Fruit fly (Drosophila melanogaster): ENCODE data around the gene Saf-B.

The Saf-B gene

DNA sequence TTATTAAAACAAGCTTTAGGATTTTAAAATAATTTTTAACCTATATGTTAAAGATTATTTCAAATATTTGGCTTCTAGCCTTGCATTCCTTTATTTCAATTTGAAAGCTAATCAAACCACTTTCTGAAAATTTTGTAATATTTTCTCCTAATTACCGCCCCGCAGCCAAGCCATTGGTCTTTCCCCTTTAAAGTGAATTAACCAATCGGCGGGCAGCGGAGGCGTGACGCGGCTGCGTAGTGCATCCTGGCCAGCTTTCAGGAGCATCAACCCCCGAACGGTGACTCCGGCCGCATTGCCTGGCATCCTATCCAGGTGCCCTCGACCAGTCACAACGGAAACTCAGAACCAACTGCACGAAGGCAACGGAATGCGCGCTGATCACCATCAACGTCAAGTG is 29.5 kb upstream of the Saf-B start, which contains the start of gene Ets96B:
Gene Ets96B (plus strand): TSS at position 321 of the 400 bp plus-strand sequence.
- TF ChIP-seq CG9705 (GFP tag; optimal IDR thresholded peaks at IDR 0.05) (no peak), Jra (GFP tag; optimal IDR thresholded peaks at IDR 0.05) (no peak), usp (GFP tag; optimal IDR thresholded peaks at IDR 0.05) (no peak), ey (GFP tag; optimal IDR thresholded peaks at IDR 0.05) (no peak)

DNA sequence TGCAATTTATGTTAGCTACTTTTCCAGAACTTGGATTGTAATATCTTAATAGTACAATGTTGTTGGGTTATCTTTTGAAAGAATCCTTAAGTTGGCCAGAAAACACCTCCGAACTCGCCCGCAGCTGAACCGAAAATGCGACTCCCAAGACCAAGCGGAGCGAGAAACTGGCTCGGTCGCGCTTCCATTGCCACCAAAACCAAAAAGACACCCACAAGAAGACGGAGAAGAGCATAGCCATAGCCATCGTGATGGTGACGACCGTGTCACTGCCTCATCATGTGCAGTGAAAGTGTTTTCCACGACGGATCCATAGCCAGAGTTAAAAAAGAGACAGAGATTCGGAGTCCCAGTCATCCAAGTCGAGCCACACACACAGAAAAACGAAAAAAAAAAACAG is 27.2 kb upstream of the Saf-B start, which contains the start of gene CG13634:
Gene CG13634 (minus strand): TSS at position 101 of the 400 bp plus-strand sequence.
- TF ChIP-seq h (GFP tag; optimal IDR thresholded peaks at IDR 0.05), result no peak
- no peak for TF ChIP-seq dl (GFP tag; optimal IDR thresholded peaks at IDR 0.05; ENCODE audit: insufficient read depth in 1 of 2, partially characterized antibody in 2 of 2)
- no peak for TF ChIP-seq Mio (GFP tag; optimal IDR thresholded peaks at IDR 0.05)
- TF ChIP-seq dsf (GFP tag; optimal IDR thresholded peaks at IDR 0.05; ENCODE audit: borderline replicate concordance), result no peak
- no peak for TF ChIP-seq usp (GFP tag; optimal IDR thresholded peaks at IDR 0.05)
- no peak for TF ChIP-seq Abd-B (GFP tag; optimal IDR thresholded peaks at IDR 0.05)
- no peak for TF ChIP-seq sage (GFP tag; optimal IDR thresholded peaks at IDR 0.05)
- TF ChIP-seq pan (optimal IDR thresholded peaks at IDR 0.05), result no peak
- no peak for TF ChIP-seq Dfd (GFP tag; optimal IDR thresholded peaks at IDR 0.05)
- TF ChIP-seq OdsH (GFP tag; optimal IDR thresholded peaks at IDR 0.05), result no peak
- TF ChIP-seq br (GFP tag; optimal IDR thresholded peaks at IDR 0.05), result no peak
- no peak for TF ChIP-seq Rel (GFP tag; optimal IDR thresholded peaks at IDR 0.05)
- no peak for TF ChIP-seq Rel (tag; optimal IDR thresholded peaks at IDR 0.05)
- TF ChIP-seq Hnf4 (GFP tag; optimal IDR thresholded peaks at IDR 0.05), result no peak
- TF ChIP-seq lola (GFP tag; optimal IDR thresholded peaks at IDR 0.05), result no peak
- no peak for TF ChIP-seq brk (GFP tag; optimal IDR thresholded peaks at IDR 0.05)

DNA sequence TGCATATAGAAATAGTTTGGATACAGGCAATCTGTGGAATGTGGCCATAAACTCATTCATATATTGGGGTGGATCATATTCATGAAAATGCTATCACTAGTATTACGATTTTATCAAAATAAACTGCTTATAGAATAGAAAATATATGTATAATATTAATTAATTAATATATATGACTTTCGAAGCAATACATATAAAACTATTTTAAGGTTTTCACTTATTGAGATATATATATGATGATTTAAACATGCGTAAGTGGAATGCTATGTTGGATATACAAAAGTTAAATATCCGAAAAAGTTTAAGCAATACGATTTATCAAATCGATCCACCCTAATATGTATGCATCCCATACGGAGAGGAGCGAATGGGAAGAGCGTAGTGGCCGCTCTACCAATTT is 18.7 kb upstream of the Saf-B start:
- TF ChIP-seq Jra (GFP tag; optimal IDR thresholded peaks at IDR 0.05) (no peak), N (GFP tag; optimal IDR thresholded peaks at IDR 0.05) (no peak), sv (GFP tag; optimal IDR thresholded peaks at IDR 0.05) (no peak), h (GFP tag; optimal IDR thresholded peaks at IDR 0.05) (no peak), tai (GFP tag; optimal IDR thresholded peaks at IDR 0.05) (no peak), Mio (GFP tag; optimal IDR thresholded peaks at IDR 0.05) (no peak), HLH106 (tag; optimal IDR thresholded peaks at IDR 0.05) (no peak), Rel (GFP tag; optimal IDR thresholded peaks at IDR 0.05) (no peak), Rel (tag; optimal IDR thresholded peaks at IDR 0.05) (no peak), CrebA (GFP tag; optimal IDR thresholded peaks at IDR 0.05; ENCODE audit: borderline replicate concordance) (no peak), lola (GFP tag; optimal IDR thresholded peaks at IDR 0.05) (no peak), dsf (GFP tag; optimal IDR thresholded peaks at IDR 0.05; ENCODE audit: borderline replicate concordance) (no peak), Hr83 (GFP tag; optimal IDR thresholded peaks at IDR 0.05; ENCODE audit: poor library complexity, severe bottlenecking) (no peak)

DNA sequence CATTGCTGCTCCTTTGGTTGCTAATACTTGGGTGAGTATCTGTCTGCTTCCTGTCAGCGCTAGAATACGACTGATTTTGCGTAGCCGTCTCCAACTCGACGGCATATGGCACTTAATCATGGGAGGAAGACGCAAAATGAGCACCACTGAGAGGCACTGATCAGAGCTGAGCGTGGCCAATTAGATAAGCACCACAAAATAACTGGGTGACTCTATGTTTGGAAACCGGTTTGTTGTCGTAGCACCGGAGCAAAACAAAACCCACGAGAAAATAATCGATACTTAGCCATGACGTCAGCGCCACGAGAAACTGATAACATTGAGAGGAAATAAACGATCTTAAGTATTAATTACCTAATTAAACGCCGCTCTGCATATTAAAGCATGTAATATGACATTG is 17.8 kb upstream of the Saf-B start, which contains the start of gene Ude:
Gene Ude (minus strand): TSS at position 166 of the 400 bp plus-strand sequence.
- peak; percentile 11 for TF ChIP-seq psq (GFP tag; optimal IDR thresholded peaks at IDR 0.05)
- no peak for TF ChIP-seq pan (optimal IDR thresholded peaks at IDR 0.05)
- TF ChIP-seq Dif (GFP tag; optimal IDR thresholded peaks at IDR 0.05; ENCODE audit: partially characterized antibody), result peak; percentile 65
- no peak for TF ChIP-seq Myc (optimal IDR thresholded peaks at IDR 0.05)
- no peak for TF ChIP-seq lola (GFP tag; optimal IDR thresholded peaks at IDR 0.05)
- TF ChIP-seq GATAd (GFP tag; optimal IDR thresholded peaks at IDR 0.05), result no peak
- no peak for TF ChIP-seq Abd-B (GFP tag; optimal IDR thresholded peaks at IDR 0.05)
- TF ChIP-seq Vsx2 (GFP tag; optimal IDR thresholded peaks at IDR 0.05; ENCODE audit: partially characterized antibody), result peak; percentile 59
- no peak for TF ChIP-seq usp (GFP tag; optimal IDR thresholded peaks at IDR 0.05)
- peak in 1 of 2 experiments; percentile 44 for TF ChIP-seq dl (GFP tag; optimal IDR thresholded peaks at IDR 0.05; ENCODE audit: insufficient read depth in 1 of 2, partially characterized antibody in 2 of 2)
- TF ChIP-seq OdsH (GFP tag; optimal IDR thresholded peaks at IDR 0.05), result no peak
- no peak for TF ChIP-seq Dfd (GFP tag; optimal IDR thresholded peaks at IDR 0.05)
- TF ChIP-seq fru (GFP tag; optimal IDR thresholded peaks at IDR 0.05), result no peak
- TF ChIP-seq sage (GFP tag; optimal IDR thresholded peaks at IDR 0.05), result no peak
- TF ChIP-seq tai (GFP tag; optimal IDR thresholded peaks at IDR 0.05), result no peak

DNA sequence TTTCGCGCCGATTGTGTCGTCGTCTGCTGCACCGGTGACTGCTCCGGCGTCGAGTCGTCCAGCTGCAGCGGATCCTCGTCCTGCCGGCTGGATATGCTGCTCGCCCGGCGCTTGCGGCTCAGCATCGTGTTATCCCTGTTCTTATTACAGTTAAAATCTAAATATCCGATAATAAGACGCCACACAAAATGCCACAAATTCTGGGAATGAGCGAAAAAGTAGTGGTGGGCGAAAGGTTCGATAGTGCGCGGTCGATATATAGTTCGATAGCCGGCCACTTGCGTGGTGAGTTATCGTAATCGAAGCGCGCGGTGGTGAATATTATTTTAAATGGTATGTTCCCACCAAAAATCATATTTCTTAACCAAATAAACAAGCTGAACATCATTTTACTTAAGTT is 12.2 kb upstream of the Saf-B start, which contains the start of gene polybromo:
Gene polybromo (minus strand): TSS at position 212 of the 400 bp plus-strand sequence.
- TF ChIP-seq HLH106 (tag; optimal IDR thresholded peaks at IDR 0.05), result no peak
- peak; percentile 72 for TF ChIP-seq Myc (optimal IDR thresholded peaks at IDR 0.05)
- no peak for TF ChIP-seq lola (GFP tag; optimal IDR thresholded peaks at IDR 0.05)
- no peak for TF ChIP-seq pan (optimal IDR thresholded peaks at IDR 0.05)
- TF ChIP-seq psq (GFP tag; optimal IDR thresholded peaks at IDR 0.05), result no peak
